Fruit fly (Drosophila melanogaster) whole organism, embryonic: ENCODE measurements around the gene CG7607.

Experiments used
- Atf-2 ChIP-seq: fragments of 200-800 bp; sonication (Bioruptor generic); optimal IDR thresholded peaks from 2 replicates; lab custom pipeline; 2016; ENCODE audit warnings: missing biosample characterization, missing genetic modification characterization
- CG10462 ChIP-seq: fragments of 200-800 bp; sonication (Bioruptor generic); optimal IDR thresholded peaks from 2 replicates; lab custom pipeline; 2016; ENCODE audit warnings: missing biosample characterization, missing genetic modification characterization
- CG11696 ChIP-seq: fragments of 200-800 bp; sonication (Bioruptor generic); IDR thresholded peaks from 2 replicates; pipeline ENCODE4 v1.3.6; 2022; ENCODE audit warnings: missing biosample characterization, missing genetic modification characterization
- CG12391 ChIP-seq: fragments of 200-800 bp; sonication (Bioruptor generic); optimal IDR thresholded peaks from 3 replicates; lab custom pipeline; 2018; ENCODE audit warnings: missing biosample characterization, mild to moderate bottlenecking, missing genetic modification characterization, moderate library complexity
- CG12744 ChIP-seq: fragments of 200-800 bp; sonication (Bioruptor generic); optimal IDR thresholded peaks from 2 replicates; lab custom pipeline; 2016; ENCODE audit warnings: missing biosample characterization, missing genetic modification characterization
- CG13123 ChIP-seq: fragments of 200-800 bp; sonication (Bioruptor generic); optimal IDR thresholded peaks from 2 replicates; lab custom pipeline; 2016; ENCODE audit warnings: missing biosample characterization, missing genetic modification characterization
- CG13424 ChIP-seq: fragments of 200-800 bp; sonication (Bioruptor generic); optimal IDR thresholded peaks from 2 replicates; lab custom pipeline; 2019; ENCODE audit warnings: missing biosample characterization, mild to moderate bottlenecking, missing genetic modification characterization, moderate library complexity
- CG15011 ChIP-seq: fragments of 200-800 bp; sonication (Bioruptor generic); optimal IDR thresholded peaks from 3 replicates; lab custom pipeline; 2018; ENCODE audit warnings: missing biosample characterization, mild to moderate bottlenecking, missing genetic modification characterization
- CG18011 ChIP-seq: fragments of 200-800 bp; sonication (Bioruptor generic); optimal IDR thresholded peaks from 2 replicates; lab custom pipeline; 2017; ENCODE audit warnings: missing biosample characterization, missing genetic modification characterization, mild to moderate bottlenecking, moderate library complexity, missing genotype
- CG18764 ChIP-seq: fragments of 200-800 bp; sonication (Bioruptor generic); optimal IDR thresholded peaks from 3 replicates; lab custom pipeline; 2016; ENCODE audit warnings: missing biosample characterization, missing genetic modification characterization
- CG31365 ChIP-seq: fragments of 200-800 bp; sonication (Bioruptor generic); optimal IDR thresholded peaks from 2 replicates; lab custom pipeline; 2018; ENCODE audit warnings: missing biosample characterization, mild to moderate bottlenecking, missing genetic modification characterization
- CG33557 ChIP-seq: fragments of 200-800 bp; sonication (Bioruptor generic); optimal IDR thresholded peaks from 2 replicates; lab custom pipeline; 2019; ENCODE audit warnings: missing biosample characterization, mild to moderate bottlenecking, missing genetic modification characterization, moderate library complexity
- CG43689 ChIP-seq: fragments of 200-800 bp; sonication (Bioruptor generic); IDR thresholded peaks from 2 replicates; pipeline ENCODE4 v1.3.6; 2022; ENCODE audit warnings: missing biosample characterization, missing genetic modification characterization
- CG7271 ChIP-seq: fragments of 200-800 bp; sonication (Bioruptor generic); optimal IDR thresholded peaks from 2 replicates; lab custom pipeline; 2018; ENCODE audit warnings: missing biosample characterization, mild to moderate bottlenecking, missing genetic modification characterization, moderate library complexity
- CG7987 ChIP-seq: fragments of 200-800 bp; sonication (Bioruptor generic); optimal IDR thresholded peaks from 2 replicates; lab custom pipeline; 2018; ENCODE audit warnings: missing biosample characterization, mild to moderate bottlenecking, missing genetic modification characterization, moderate library complexity
- CG8089 ChIP-seq: fragments of 200-800 bp; sonication (Bioruptor generic); optimal IDR thresholded peaks from 3 replicates; lab custom pipeline; 2016; ENCODE audit warnings: missing biosample characterization, missing genetic modification characterization
- CG8388 ChIP-seq: fragments of 200-800 bp; sonication (Bioruptor generic); optimal IDR thresholded peaks from 2 replicates; lab custom pipeline; 2019; ENCODE audit warnings: missing biosample characterization, mild to moderate bottlenecking, missing genetic modification characterization, moderate library complexity
- CG9437 ChIP-seq: fragments of 200-800 bp; sonication (Bioruptor generic); optimal IDR thresholded peaks from 2 replicates; lab custom pipeline; 2018; ENCODE audit warnings: missing biosample characterization, mild to moderate bottlenecking, missing genetic modification characterization
- CkIIα-i1 ChIP-seq: fragments of 200-800 bp; sonication (Bioruptor generic); IDR thresholded peaks from 2 replicates; pipeline ENCODE4 v1.3.6; 2022; ENCODE audit warnings: missing biosample characterization, missing genetic modification characterization
- CrebB ChIP-seq: fragments of 200-800 bp; sonication (Bioruptor generic); optimal IDR thresholded peaks from 3 replicates; lab custom pipeline; 2018; ENCODE audit warnings: missing biosample characterization, mild to moderate bottlenecking, missing genetic modification characterization
- Dek ChIP-seq: fragments of 200-800 bp; sonication (Bioruptor generic); optimal IDR thresholded peaks from 3 replicates; lab custom pipeline; 2019; ENCODE audit warnings: missing biosample characterization, mild to moderate bottlenecking, missing genetic modification characterization, moderate library complexity
- Elba2 ChIP-seq: fragments of 200-800 bp; sonication (Bioruptor generic); optimal IDR thresholded peaks from 3 replicates; lab custom pipeline; 2016; ENCODE audit warnings: missing biosample characterization, missing genetic modification characterization
- HHEX ChIP-seq: fragments of 200-800 bp; sonication (Bioruptor generic); optimal IDR thresholded peaks from 3 replicates; lab custom pipeline; 2017; ENCODE audit warnings: missing biosample characterization, mild to moderate bottlenecking, missing genetic modification characterization, missing genetic modification reagents
- HLH4C ChIP-seq: fragments of 200-800 bp; sonication (Bioruptor generic); IDR thresholded peaks from 3 replicates; pipeline ENCODE4 v1.3.6; 2022; ENCODE audit warnings: missing biosample characterization, missing genetic modification characterization; ENCODE audit not compliant: partially characterized antibody
- Meics ChIP-seq: fragments of 200-800 bp; sonication (Bioruptor generic); optimal IDR thresholded peaks from 2 replicates; lab custom pipeline; 2017; ENCODE audit warnings: missing biosample characterization, mild to moderate bottlenecking, missing genetic modification characterization
- Mrtf ChIP-seq: fragments of 200-800 bp; sonication (Bioruptor generic); IDR thresholded peaks from 3 replicates; pipeline ENCODE4 v1.3.6; 2022; ENCODE audit warnings: missing biosample characterization, missing genetic modification characterization
- Poxn ChIP-seq: fragments of 200-800 bp; sonication (Bioruptor generic); IDR thresholded peaks from 2 replicates; pipeline ENCODE4 v1.3.6; 2022; ENCODE audit warnings: missing biosample characterization, missing genetic modification characterization
- Sox102F ChIP-seq: fragments of 200-800 bp; sonication (Bioruptor generic); optimal IDR thresholded peaks from 2 replicates; lab custom pipeline; 2018; ENCODE audit warnings: missing biosample characterization, mild to moderate bottlenecking, missing genetic modification characterization, moderate library complexity
- Sry-δ ChIP-seq: fragments of 200-800 bp; sonication (Bioruptor generic); optimal IDR thresholded peaks from 2 replicates; lab custom pipeline; 2016; ENCODE audit warnings: missing biosample characterization, missing genetic modification characterization
- ab ChIP-seq: fragments of 200-800 bp; sonication (Bioruptor generic); optimal IDR thresholded peaks from 2 replicates; lab custom pipeline; 2016; ENCODE audit warnings: missing biosample characterization, missing genetic modification characterization
- cg ChIP-seq: fragments of 200-800 bp; sonication (Bioruptor generic); optimal IDR thresholded peaks from 3 replicates; lab custom pipeline; 2019; ENCODE audit warnings: missing biosample characterization, mild to moderate bottlenecking, missing genetic modification characterization, moderate library complexity
- chn ChIP-seq: fragments of 200-800 bp; sonication (Bioruptor generic); optimal IDR thresholded peaks from 2 replicates; lab custom pipeline; 2016; ENCODE audit warnings: missing biosample characterization, missing genetic modification characterization
- dimm ChIP-seq: fragments of 200-800 bp; sonication (Bioruptor generic); IDR thresholded peaks from 2 replicates; pipeline ENCODE4 v1.3.6; 2022; ENCODE audit warnings: missing biosample characterization, missing genetic modification characterization
- gcm ChIP-seq: fragments of 200-800 bp; sonication (Bioruptor generic); optimal IDR thresholded peaks from 2 replicates; lab custom pipeline; 2019; ENCODE audit warnings: missing biosample characterization, mild to moderate bottlenecking, missing genetic modification characterization, moderate library complexity
- ind ChIP-seq: fragments of 200-800 bp; sonication (Bioruptor generic); optimal IDR thresholded peaks from 3 replicates; lab custom pipeline; 2016; ENCODE audit warnings: missing biosample characterization, missing genetic modification characterization
- kay ChIP-seq: fragments of 200-800 bp; sonication (Bioruptor generic); optimal IDR thresholded peaks from 2 replicates; lab custom pipeline; 2016; ENCODE audit warnings: missing biosample characterization, missing genetic modification characterization
- knrl ChIP-seq: fragments of 200-800 bp; sonication (Bioruptor generic); IDR thresholded peaks from 3 replicates; pipeline ENCODE4 v1.3.6; 2022; ENCODE audit warnings: missing biosample characterization, missing genetic modification characterization; ENCODE audit not compliant: partially characterized antibody
- lilli ChIP-seq: fragments of 200-800 bp; sonication (Bioruptor generic); optimal IDR thresholded peaks from 3 replicates; lab custom pipeline; 2016; ENCODE audit warnings: missing biosample characterization, missing genetic modification characterization
- nom ChIP-seq: fragments of 200-800 bp; sonication (Bioruptor generic); optimal IDR thresholded peaks from 2 replicates; lab custom pipeline; 2017; ENCODE audit warnings: missing biosample characterization, missing genetic modification characterization, mild to moderate bottlenecking, moderate library complexity, missing genetic modification reagents
- pum ChIP-seq: fragments of 200-800 bp; sonication (Bioruptor generic); optimal IDR thresholded peaks from 2 replicates; lab custom pipeline; 2016; ENCODE audit warnings: missing biosample characterization, missing genetic modification characterization
- run ChIP-seq: fragments of 200-800 bp; sonication (Bioruptor generic); optimal IDR thresholded peaks from 3 replicates; lab custom pipeline; 2018; ENCODE audit warnings: missing biosample characterization, mild to moderate bottlenecking, missing genetic modification characterization
- sens ChIP-seq: fragments of 200-800 bp; sonication (Bioruptor generic); peaks from one replicate; lab custom pipeline; 2016; ENCODE audit warnings: missing biosample characterization, missing genetic modification characterization
- slbo ChIP-seq: fragments of 200-800 bp; sonication (Bioruptor generic); IDR thresholded peaks from 2 replicates; pipeline ENCODE4 v1.3.6; 2022; ENCODE audit warnings: missing biosample characterization, missing genetic modification characterization
- slp2 ChIP-seq: fragments of 200-800 bp; sonication (Bioruptor generic); optimal IDR thresholded peaks from 2 replicates; lab custom pipeline; 2016; ENCODE audit warnings: missing biosample characterization, missing genetic modification characterization
- tll ChIP-seq, 2 experiments: fragments of 200-800 bp in 1 of 2; fragments of >200 bp in 1 of 2; sonication (Bioruptor generic) in 1 of 2; optimal IDR thresholded peaks; 2 replicates each; lab custom pipeline; 2017 to 2019; ENCODE audit warnings: missing biosample characterization in 2 of 2, missing genetic modification characterization in 2 of 2, mild to moderate bottlenecking in 1 of 2, moderate library complexity in 1 of 2
- trem ChIP-seq: fragments of 200-800 bp; optimal IDR thresholded peaks from 3 replicates; lab custom pipeline; 2019; ENCODE audit warnings: missing biosample characterization, mild to moderate bottlenecking, missing genetic modification characterization, moderate library complexity
- vnd ChIP-seq: fragments of 200-800 bp; sonication (Bioruptor generic); IDR thresholded peaks from 3 replicates; pipeline ENCODE4 v1.3.6; 2022; ENCODE audit warnings: missing biosample characterization, missing genetic modification characterization; ENCODE audit not compliant: partially characterized antibody
- wor ChIP-seq: fragments of 200-800 bp; sonication (Bioruptor generic); IDR thresholded peaks from 2 replicates; pipeline ENCODE4 v1.3.6; 2022; ENCODE audit warnings: missing biosample characterization, missing genetic modification characterization
- zf30C ChIP-seq: fragments of 200-800 bp; sonication (Bioruptor generic); optimal IDR thresholded peaks from 3 replicates; lab custom pipeline; 2018; ENCODE audit warnings: missing biosample characterization, mild to moderate bottlenecking, missing genetic modification characterization

The CG7607 gene

DNA sequence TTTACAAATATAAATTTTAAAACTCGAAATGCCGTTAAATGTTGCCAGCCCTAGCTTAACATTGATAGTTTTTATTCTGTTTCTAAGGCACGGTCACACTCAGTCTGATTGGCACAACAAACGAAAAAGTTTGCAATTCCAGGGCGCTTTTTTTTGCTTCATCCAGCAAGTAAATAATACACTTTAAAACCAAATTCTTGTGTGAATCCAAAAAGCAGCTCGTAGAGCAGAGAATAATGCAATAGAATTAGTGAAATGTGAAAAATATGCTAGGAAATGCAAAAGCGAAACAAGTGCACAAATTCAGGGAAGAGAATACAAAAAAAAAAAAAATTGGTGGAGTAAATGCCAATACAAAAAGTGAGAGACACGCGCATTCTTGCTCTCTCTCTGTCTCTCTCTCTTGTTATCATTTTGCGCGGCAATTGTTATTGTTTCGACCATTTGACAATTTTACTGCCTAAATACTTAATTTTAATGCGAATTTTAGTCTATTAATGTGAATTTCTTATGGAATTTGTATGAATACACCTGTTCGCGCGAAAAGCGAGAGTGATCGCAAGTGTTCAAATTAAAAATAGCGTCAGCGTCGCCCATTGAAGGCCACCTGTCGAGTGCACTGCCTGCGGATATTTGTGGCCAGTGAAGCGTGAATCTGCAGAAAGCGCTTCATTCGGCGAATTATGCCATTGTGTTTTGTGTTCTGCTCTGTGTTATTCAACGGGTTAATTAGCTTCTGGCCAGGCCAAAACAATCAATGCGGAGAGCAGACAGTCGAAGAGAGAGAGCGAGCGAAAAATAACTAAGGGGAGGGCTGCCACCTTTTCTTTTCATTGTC lies 15.2 kb downstream of the CG7607 start, which contains the start of gene CG42671 (continued):
- no peak for TF ChIP-seq gcm (GFP tag; lab: Kevin White, UChicago)
- TF ChIP-seq dimm (GFP tag; lab: Robert Waterston, UW) = no peak
- TF ChIP-seq CG9437 (GFP tag; lab: Kevin White, UChicago) = no peak
- no peak for TF ChIP-seq CG18764
- no peak for TF ChIP-seq slp2 (GFP tag; lab: Kevin White, UChicago)
- peak; percentile 43 for TF ChIP-seq trem
- no peak for TF ChIP-seq HLH4C (GFP tag; lab: Robert Waterston, UW)
- no peak for TF ChIP-seq CG43689 (GFP tag; lab: Robert Waterston, UW)
- TF ChIP-seq pum = no peak
- peak; percentile 28 for TF ChIP-seq CG12391 (tag; lab: Kevin White, UChicago)
- TF ChIP-seq CrebB (tag; lab: Kevin White, UChicago) = no peak
- peak; percentile 3 for TF ChIP-seq CG13424
- no peak for TF ChIP-seq HHEX
- TF ChIP-seq CG8089 (GFP tag; lab: Kevin White, UChicago) = no peak
- TF ChIP-seq Elba2 (GFP tag; lab: Kevin White, UChicago) = peak; percentile 84
- TF ChIP-seq sens (GFP tag; lab: Kevin White, UChicago) = peak; percentile 25
- no peak for TF ChIP-seq CG15011 (GFP tag; lab: Kevin White, UChicago)
- TF ChIP-seq run = no peak
- no peak for TF ChIP-seq CG7271 (tag; lab: Kevin White, UChicago)
- TF ChIP-seq CG8388 = no peak
- no peak for TF ChIP-seq CG10462 (GFP tag; lab: Kevin White, UChicago)
- no peak for TF ChIP-seq CG31365 (tag; lab: Kevin White, UChicago)
- TF ChIP-seq Meics (GFP tag; lab: Kevin White, UChicago) = no peak
- no peak for TF ChIP-seq Sry-δ
- no peak for TF ChIP-seq CG33557 (GFP tag; lab: Kevin White, UChicago)
- TF ChIP-seq wor (GFP tag; lab: Robert Waterston, UW) = no peak
- no peak for TF ChIP-seq Sox102F (GFP tag; lab: Kevin White, UChicago)
- TF ChIP-seq zf30C (GFP tag; lab: Kevin White, UChicago) = no peak
- TF ChIP-seq kay (GFP tag; lab: Kevin White, UChicago) = no peak
- TF ChIP-seq tll (GFP tag; optimal IDR thresholded peaks at IDR 0.05; lab: Kevin White, UChicago) = no peak
- TF ChIP-seq ab = no peak
- TF ChIP-seq Atf-2 = no peak
- TF ChIP-seq CG7987 (GFP tag; lab: Kevin White, UChicago) = no peak
- TF ChIP-seq Mrtf (GFP tag; lab: Robert Waterston, UW) = no peak
- TF ChIP-seq lilli = no peak
- no peak for TF ChIP-seq ind (GFP tag; lab: Kevin White, UChicago)
- no peak for TF ChIP-seq CG11696
- peak; percentile 69 for TF ChIP-seq nom (GFP tag; lab: Kevin White, UChicago)
- TF ChIP-seq cg (GFP tag; lab: Kevin White, UChicago) = no peak
- TF ChIP-seq slbo (GFP tag; lab: Robert Waterston, UW) = no peak; the same call in 1 of the 2 replicates
- no peak for TF ChIP-seq CkIIα-i1 (GFP tag; lab: Robert Waterston, UW)
- no peak for TF ChIP-seq chn (GFP tag; lab: Kevin White, UChicago)
- no peak for TF ChIP-seq Poxn (GFP tag; lab: Robert Waterston, UW)
- peak; percentile 14 for TF ChIP-seq Dek
- TF ChIP-seq CG18011 (GFP tag; lab: Kevin White, UChicago) = no peak
- TF ChIP-seq CG12744 = no peak
- no peak for TF ChIP-seq CG13123 (GFP tag; lab: Kevin White, UChicago)
- TF ChIP-seq vnd = no peak
- no peak for TF ChIP-seq knrl
